Worm (Caenorhabditis elegans) whole organism, L1 larva: ENCODE data around the gene agmo-1.

ENCODE experiments used
- Y116A8C.19 ChIP-seq: sonication (generic microtip); optimal IDR thresholded peaks from 2 replicates; lab custom pipeline; 2016; ENCODE audit warnings: missing compliant biosample characterization, missing genetic modification characterization, borderline replicate concordance
- alr-1 ChIP-seq: fragments of 200-800 bp; sonication (Bioruptor generic); optimal IDR thresholded peaks from 2 replicates; lab custom pipeline; 2018; ENCODE audit warnings: borderline replicate concordance, mild to moderate bottlenecking, missing genetic modification characterization, missing compliant biosample characterization
- ama-1 ChIP-seq: fragments of 150-350 bp; optimal IDR thresholded peaks from 2 replicates; lab custom pipeline; 2014
- blmp-1 ChIP-seq: fragments of 150-350 bp; optimal IDR thresholded peaks from 2 replicates; lab custom pipeline; 2014; ENCODE audit warnings: missing biosample characterization, missing genetic modification characterization
- ceh-63 ChIP-seq: fragments of 200-800 bp; sonication (Bioruptor generic); optimal IDR thresholded peaks from 2 replicates; lab custom pipeline; 2018; ENCODE audit warnings: mild to moderate bottlenecking, missing genetic modification characterization, missing compliant biosample characterization
- ceh-82 ChIP-seq, 3 experiments: fragments of 150-350 bp in 1 of 3; sonication (generic microtip) in 2 of 3; optimal IDR thresholded peaks; 2 replicates each; lab custom pipeline; 2014 to 2017; ENCODE audit warnings: missing biosample characterization in 3 of 3, missing genetic modification characterization in 3 of 3
- ceh-88 ChIP-seq: fragments of 200-800 bp; sonication (Bioruptor generic); IDR thresholded peaks from 2 replicates; pipeline ENCODE4 v1.3.6; 2022; ENCODE audit warnings: missing genetic modification characterization, missing compliant biosample characterization
- ceh-90 ChIP-seq: sonication (generic microtip); optimal IDR thresholded peaks from 2 replicates; lab custom pipeline; 2016; ENCODE audit warnings: missing genetic modification characterization, missing compliant biosample characterization
- ces-1 ChIP-seq: fragments of 150-350 bp; optimal IDR thresholded peaks from 2 replicates; lab custom pipeline; 2014; ENCODE audit warnings: missing biosample characterization, missing genetic modification reagents, missing genetic modification characterization
- efl-1 ChIP-seq, 4 experiments: fragments of 150-350 bp; optimal IDR thresholded peaks in 3 of 4; peaks in 1 of 4; 1 replicate in 1 of 4; 2 replicates in 3 of 4; lab custom pipeline; 2014; ENCODE audit warnings: missing biosample characterization in 2 of 4, missing genetic modification characterization in 2 of 4, missing genetic modification reagents in 2 of 4
- elt-2 ChIP-seq: sonication (generic microtip); optimal IDR thresholded peaks from 2 replicates; lab custom pipeline; 2016; ENCODE audit warnings: missing genetic modification characterization, mild to moderate bottlenecking, inconsistent platforms, missing compliant biosample characterization, missing genetic modification reagents
- elt-3 ChIP-seq, 6 experiments: fragments of 150-350 bp in 1 of 6; sonication (generic microtip); optimal IDR thresholded peaks; 2 replicates each; lab custom pipeline; 2017 to 2018; ENCODE audit warnings: missing biosample characterization in 6 of 6, missing genetic modification characterization in 6 of 6, inconsistent platforms in 1 of 6
- fkh-8 ChIP-seq: sonication (generic microtip); optimal IDR thresholded peaks from 2 replicates; lab custom pipeline; 2016; ENCODE audit warnings: mild to moderate bottlenecking, missing genetic modification characterization, missing compliant biosample characterization
- hlh-4 ChIP-seq: sonication (generic microtip); optimal IDR thresholded peaks from 2 replicates; lab custom pipeline; 2016; ENCODE audit warnings: mild to moderate bottlenecking, missing genetic modification characterization, missing compliant biosample characterization
- isw-1 ChIP-seq: fragments of 200-800 bp; sonication (Bioruptor generic); IDR thresholded peaks from 2 replicates; pipeline ENCODE4 v1.3.6; 2022; ENCODE audit warnings: missing genetic modification characterization, missing compliant biosample characterization
- lin-13 ChIP-seq: fragments of 150-350 bp; optimal IDR thresholded peaks from 2 replicates; lab custom pipeline; 2014; ENCODE audit warnings: missing biosample characterization, missing genetic modification reagents, missing genetic modification characterization
- lin-35 ChIP-seq, 2 experiments: fragments of 150-350 bp; optimal IDR thresholded peaks; 2 replicates each; lab custom pipeline; 2014; ENCODE audit warnings: missing biosample characterization in 2 of 2, missing genetic modification characterization in 2 of 2, missing genetic modification reagents in 2 of 2
- lir-3 ChIP-seq: sonication (generic microtip); optimal IDR thresholded peaks from 2 replicates; lab custom pipeline; 2016; ENCODE audit warnings: mild to moderate bottlenecking, missing genetic modification characterization, moderate library complexity, missing compliant biosample characterization; ENCODE audit not compliant: poor library complexity
- mdl-1 ChIP-seq, 2 experiments: fragments of 150-350 bp; optimal IDR thresholded peaks; 2 replicates each; lab custom pipeline; 2014 to 2017; ENCODE audit warnings: missing biosample characterization in 2 of 2, missing genetic modification characterization in 2 of 2, inconsistent platforms in 1 of 2
- nhr-11 ChIP-seq: fragments of 150-350 bp; optimal IDR thresholded peaks from 2 replicates; lab custom pipeline; 2014; ENCODE audit warnings: missing biosample characterization, missing genetic modification characterization
- nhr-19 ChIP-seq: fragments of 200-800 bp; sonication (Bioruptor generic); conservative IDR thresholded peaks from 2 replicates; pipeline ENCODE4 v1.3.6; 2022; ENCODE audit warnings: missing genetic modification characterization, missing compliant biosample characterization
- nhr-20 ChIP-seq: sonication (generic microtip); optimal IDR thresholded peaks from 2 replicates; lab custom pipeline; 2016; ENCODE audit warnings: mild to moderate bottlenecking, missing genetic modification characterization, missing compliant biosample characterization
- nhr-76 ChIP-seq: sonication (generic microtip); optimal IDR thresholded peaks from 2 replicates; lab custom pipeline; 2017; ENCODE audit warnings: missing biosample characterization, missing genetic modification characterization
- nhr-84 ChIP-seq: sonication (generic microtip); optimal IDR thresholded peaks from 2 replicates; lab custom pipeline; 2017; ENCODE audit warnings: missing biosample characterization, missing genetic modification characterization
- nhr-85 ChIP-seq: sonication (generic microtip); peaks from one replicate; lab custom pipeline; 2016; ENCODE audit warnings: missing genetic modification characterization, inconsistent platforms, missing compliant biosample characterization
- nhr-90 ChIP-seq: sonication (generic microtip); optimal IDR thresholded peaks from 2 replicates; lab custom pipeline; 2016; ENCODE audit warnings: mild to moderate bottlenecking, missing genetic modification characterization, missing compliant biosample characterization; ENCODE audit not compliant: poor library complexity
- skn-1 ChIP-seq: fragments of 150-350 bp; optimal IDR thresholded peaks from 2 replicates; lab custom pipeline; 2014; ENCODE audit warnings: missing biosample characterization, missing genetic modification characterization
- sptf-1 ChIP-seq: fragments of 150-350 bp; optimal IDR thresholded peaks from 2 replicates; lab custom pipeline; 2014; ENCODE audit warnings: missing biosample characterization, missing genetic modification characterization
- sup-37 ChIP-seq: fragments of 200-800 bp; sonication (Bioruptor generic); optimal IDR thresholded peaks from 2 replicates; lab custom pipeline; 2018; ENCODE audit warnings: mild to moderate bottlenecking, missing genetic modification characterization, missing compliant biosample characterization
- swsn-7 ChIP-seq: sonication (generic microtip); optimal IDR thresholded peaks from 2 replicates; lab custom pipeline; 2016; ENCODE audit warnings: missing genetic modification characterization, missing compliant biosample characterization
- unc-98 ChIP-seq: fragments of 200-800 bp; sonication (Bioruptor generic); IDR thresholded peaks from 2 replicates; pipeline ENCODE4 v1.3.6; 2022; ENCODE audit warnings: missing genetic modification characterization, missing compliant biosample characterization
- vab-15 ChIP-seq: sonication (generic microtip); optimal IDR thresholded peaks from 2 replicates; lab custom pipeline; 2017; ENCODE audit warnings: missing genotype, mild to moderate bottlenecking, missing genetic modification characterization, missing compliant biosample characterization
- zip-4 ChIP-seq: fragments of 200-800 bp; sonication (Bioruptor generic); optimal IDR thresholded peaks from 2 replicates; lab custom pipeline; 2018; ENCODE audit warnings: mild to moderate bottlenecking, missing genetic modification characterization, moderate library complexity, missing compliant biosample characterization

agmo-1 gene

ce11 chrIII:12836742-12837285 is 38.4 kb upstream of the agmo-1 start:
- no peak for TF ChIP-seq unc-98
- TF ChIP-seq nhr-20 (tag; lab: Kevin White, UChicago): peak; percentile 9
- peak in 1 of 2 experiments; percentile 39 for TF ChIP-seq lin-35 (GFP tag; optimal IDR thresholded peaks at IDR 0.05; lab: Kevin White, UChicago)
- TF ChIP-seq sptf-1 (tag; lab: Kevin White, UChicago): no peak
- TF ChIP-seq efl-1 (optimal IDR thresholded peaks at IDR 0.05; lab: Kevin White, UChicago): no peak
- TF ChIP-seq efl-1 (GFP tag; optimal IDR thresholded peaks at IDR 0.05 in 1 of 2; lab: Kevin White, UChicago): peak in 1 of 2 experiments; percentile 83
- TF ChIP-seq sup-37 (GFP tag; lab: Kevin White, UChicago): no peak
- no peak for TF ChIP-seq zip-4 (GFP tag; lab: Kevin White, UChicago)
- no peak for TF ChIP-seq elt-2 (tag; lab: Kevin White, UChicago)
- TF ChIP-seq ceh-88 (GFP tag; lab: Robert Waterston, UW): no peak
- TF ChIP-seq hlh-4 (tag; lab: Kevin White, UChicago): no peak
- TF ChIP-seq ama-1: peak; percentile 8

- TF ChIP-seq alr-1 (tag; lab: Kevin White, UChicago) (no peak), elt-3 (tag; optimal IDR thresholded peaks at IDR 0.05; lab: Kevin White, UChicago) (peak in 1 of 6 experiments; percentile 21), fkh-8 (tag; lab: Kevin White, UChicago) (no peak), sup-37 (GFP tag; lab: Kevin White, UChicago) (no peak), isw-1 (GFP tag; lab: Robert Waterston, UW) (no peak), nhr-11 (no peak), nhr-20 (tag; lab: Kevin White, UChicago) (peak; percentile 8), hlh-4 (tag; lab: Kevin White, UChicago) (no peak), lin-13 (GFP tag; lab: Kevin White, UChicago) (no peak), vab-15 (no peak), lin-35 (GFP tag; optimal IDR thresholded peaks at IDR 0.05; lab: Kevin White, UChicago) (no peak), ces-1 (GFP tag; lab: Kevin White, UChicago) (no peak), ceh-90 (tag; lab: Kevin White, UChicago) (no peak), nhr-76 (tag; lab: Kevin White, UChicago) (no peak), nhr-85 (no peak), swsn-7 (no peak), nhr-90 (tag; lab: Kevin White, UChicago) (no peak), ama-1 (no peak), nhr-19 (GFP tag; lab: Robert Waterston, UW) (0 out of 2 replicates have a peak, but pooled peaks have one; percentile 9), ceh-88 (GFP tag; lab: Robert Waterston, UW) (no peak), lir-3 (tag; lab: Kevin White, UChicago) (no peak), skn-1 (no peak), elt-2 (tag; lab: Kevin White, UChicago) (peak; percentile 37), ceh-63 (GFP tag; lab: Kevin White, UChicago) (no peak)
These were observed 34.7 kb upstream of the agmo-1 start for ce11 chrIII:12833079-12833478.

- TF ChIP-seq blmp-1 (no peak), elt-2 (tag; lab: Kevin White, UChicago) (peak; percentile 43)
- TF ChIP-seq, all 84 proteins: peak for 1
These were observed 33.3 kb upstream of the agmo-1 start for ce11 chrIII:12831696-12832095.

- TF ChIP-seq ceh-82 (tag; optimal IDR thresholded peaks at IDR 0.05; lab: Kevin White, UChicago) (no peak), nhr-84 (tag; lab: Kevin White, UChicago) (no peak), mdl-1 (tag; optimal IDR thresholded peaks at IDR 0.05; lab: Kevin White, UChicago) (no peak), Y116A8C.19 (no peak), ceh-90 (tag; lab: Kevin White, UChicago) (no peak)
These were observed 30.7 kb upstream of the agmo-1 start, which contains the start of gene Y37D8A.3 for ce11 chrIII:12829068-12829467. Gene Y37D8A.3, plus strand, starts transcription at chrIII:12829368.
